Worm (Caenorhabditis elegans) whole organism, midembryonic: ENCODE measurements around the gene cul-1.

ENCODE experiments used
- T22C8.4 ChIP-seq: fragments of 200-800 bp; sonication (Bioruptor generic); IDR thresholded peaks from 2 replicates; pipeline ENCODE4 v1.3.6; 2022; ENCODE audit warnings: missing genetic modification characterization, missing compliant biosample characterization
- cog-1 ChIP-seq: sonication (generic microtip); optimal IDR thresholded peaks from 2 replicates; lab custom pipeline; 2016; ENCODE audit warnings: missing genetic modification characterization, missing compliant biosample characterization
- flt-1 ChIP-seq: fragments of 200-800 bp; sonication (Bioruptor generic); IDR thresholded peaks from 2 replicates; pipeline ENCODE4 v1.3.6; 2022; ENCODE audit warnings: missing genetic modification characterization, missing compliant biosample characterization
- klf-2 ChIP-seq: fragments of 200-800 bp; sonication (Bioruptor generic); conservative IDR thresholded peaks from 2 replicates; pipeline ENCODE4 v1.3.6; 2022; ENCODE audit warnings: missing genetic modification reagents, missing genetic modification characterization, missing compliant biosample characterization
- med-1 ChIP-seq: sonication (generic microtip); optimal IDR thresholded peaks from 2 replicates; lab custom pipeline; 2017; ENCODE audit warnings: missing genetic modification characterization, mild to moderate bottlenecking, missing compliant biosample characterization, antibody characterized with exemption, missing genetic modification reagents; ENCODE audit not compliant: insufficient read depth
- ref-1 ChIP-seq: fragments of 200-800 bp; sonication (Bioruptor generic); conservative IDR thresholded peaks from 2 replicates; pipeline ENCODE4 v1.3.6; 2022; ENCODE audit warnings: missing genetic modification reagents, missing genetic modification characterization, missing compliant biosample characterization
- tab-1 ChIP-seq: fragments of 200-800 bp; sonication (Bioruptor generic); IDR thresholded peaks from 2 replicates; pipeline ENCODE4 v1.3.6; 2022; ENCODE audit warnings: missing genetic modification characterization, missing compliant biosample characterization
- ztf-23 ChIP-seq: fragments of 200-800 bp; sonication (Bioruptor generic); IDR thresholded peaks from 2 replicates; pipeline ENCODE4 v1.3.6; 2022; ENCODE audit warnings: missing genetic modification reagents, missing genetic modification characterization, missing compliant biosample characterization
- ztf-29 ChIP-seq: fragments of 200-800 bp; sonication (Bioruptor generic); IDR thresholded peaks from 2 replicates; pipeline ENCODE4 v1.3.6; 2022; ENCODE audit warnings: missing genetic modification reagents, missing genetic modification characterization, missing compliant biosample characterization

- TF ChIP-seq ztf-23 (GFP tag; lab: Robert Waterston, UW): no peak
- no peak for TF ChIP-seq T22C8.4
- no peak for TF ChIP-seq klf-2 (GFP tag; lab: Robert Waterston, UW)
- TF ChIP-seq flt-1: no peak
- no peak for TF ChIP-seq med-1
- no peak for TF ChIP-seq ref-1 (GFP tag; lab: Robert Waterston, UW)
- TF ChIP-seq tab-1 (GFP tag; lab: Robert Waterston, UW): no peak
- no peak for TF ChIP-seq ztf-29 (GFP tag; lab: Robert Waterston, UW)
- no peak for TF ChIP-seq cog-1 (tag; lab: Kevin White, UChicago)
These were observed 20.0 kb upstream of the cul-1 start, which contains the start of gene H04D03.4 for ce11 chrIII:10451012-10451411.
